Worm (Caenorhabditis elegans) whole organism, mixed stage, embryonic: ENCODE measurements around the gene srbc-51.

Source experiments
- elt-1 ChIP-seq: sonication (generic microtip); optimal IDR thresholded peaks from 2 replicates; lab custom pipeline; 2017; ENCODE audit warnings: missing genetic modification characterization, mild to moderate bottlenecking, missing compliant biosample characterization, antibody characterized with exemption, moderate library complexity, borderline replicate concordance; ENCODE audit not compliant: insufficient read depth
- sem-2 ChIP-seq: fragments of 200-800 bp; sonication (Bioruptor generic); optimal IDR thresholded peaks from 2 replicates; lab custom pipeline; 2018; ENCODE audit warnings: mild to moderate bottlenecking, missing genetic modification characterization, missing compliant biosample characterization
- ztf-11 ChIP-seq: fragments of 150-350 bp; optimal IDR thresholded peaks from 2 replicates; lab custom pipeline; 2014; ENCODE audit warnings: missing biosample characterization, missing genetic modification characterization

DNA sequence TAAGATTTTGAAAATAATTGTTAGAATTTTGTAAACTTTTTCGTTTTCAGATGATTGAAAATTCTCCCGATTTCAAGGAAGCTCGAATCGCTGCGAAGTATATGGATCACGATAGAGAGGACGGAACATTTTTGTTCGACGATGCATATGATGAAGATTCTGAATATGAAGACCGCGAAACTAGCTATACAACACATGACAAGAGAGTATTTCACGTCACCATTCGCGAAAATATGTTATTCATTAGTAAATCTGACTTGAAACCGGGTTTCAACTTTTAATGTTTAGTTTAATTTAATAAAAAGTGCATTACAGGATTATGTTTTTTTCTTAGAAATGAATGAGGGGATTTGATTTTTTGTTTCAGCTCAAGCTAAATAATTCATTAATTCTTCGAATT lies 44.1 kb downstream of the srbc-51 start, which contains the start of gene str-57:
- TF ChIP-seq elt-1 (no peak), ztf-11 (no peak), sem-2 (GFP tag; lab: Kevin White, UChicago) (no peak)
